Worm (Caenorhabditis elegans): Measurements from ENCODE around the gene vha-14.

vha-14 gene

ce11 chrIII:9546016-9546659, 38.2 kb downstream of the vha-14 start, which contains the start of gene unc-16 (continued):
- peak; percentile 80 for TF ChIP-seq dve-1 (tag; optimal IDR thresholded peaks at IDR 0.05; ENCODE audit: insufficient read depth)
- TF ChIP-seq daf-16 (GFP tag; optimal IDR thresholded peaks at IDR 0.05) = peak in 1 of 2 experiments; percentile 28
- TF ChIP-seq daf-16 (tag; optimal IDR thresholded peaks at IDR 0.05) = peak; percentile 79
- peak; percentile 38 for TF ChIP-seq ztf-7 (tag; optimal IDR thresholded peaks at IDR 0.05)
- TF ChIP-seq ZK546.5 (tag; optimal IDR thresholded peaks at IDR 0.05) = peak in 1 of 2 experiments; percentile 9
- TF ChIP-seq lin-1 (GFP tag; IDR thresholded peaks at IDR 0.05) = no peak

- no peak for TF ChIP-seq T20F7.1 (GFP tag; optimal IDR thresholded peaks at IDR 0.05)
- TF ChIP-seq nhr-6 (tag; optimal IDR thresholded peaks at IDR 0.05) = no peak
- TF ChIP-seq dmd-6 (GFP tag; IDR thresholded peaks at IDR 0.05) = no peak
- TF ChIP-seq tra-1 (GFP tag; IDR thresholded peaks at IDR 0.05) = no peak
- TF ChIP-seq Y75B8A.6 (GFP tag; IDR thresholded peaks at IDR 0.05) = no peak
Observed at ce11 chrIII:9556300-9556699, 48.4 kb downstream of the vha-14 start, which contains the start of gene ZK1098.11. ZK1098.11 (plus strand) TSS chrIII:9556600.

ce11 chrIII:9558463-9558862, 50.6 kb downstream of the vha-14 start, which contains the start of gene C48B4.6:
C48B4.6 (minus strand) TSS chrIII:9558563.
- TF ChIP-seq lir-3 (tag; optimal IDR thresholded peaks at IDR 0.05) (no peak), madf-5 (GFP tag; IDR thresholded peaks at IDR 0.05) (no peak), dve-1 (tag; optimal IDR thresholded peaks at IDR 0.05; ENCODE audit: insufficient read depth) (no peak), pqm-1 (tag; optimal IDR thresholded peaks at IDR 0.05) (no peak), ces-1 (GFP tag; optimal IDR thresholded peaks at IDR 0.05) (no peak), hlh-30 (tag; optimal IDR thresholded peaks at IDR 0.05; ENCODE audit: insufficient read depth) (no peak), snpc-1.2 (GFP tag; IDR thresholded peaks at IDR 0.05) (no peak), spr-1 (tag; optimal IDR thresholded peaks at IDR 0.05) (no peak), zag-1 (tag; optimal IDR thresholded peaks at IDR 0.05) (no peak), cey-2 (tag; optimal IDR thresholded peaks at IDR 0.05; ENCODE audit: borderline replicate concordance, insufficient read depth) (no peak), nhr-11 (tag; optimal IDR thresholded peaks at IDR 0.05) (no peak), unc-39 (tag; optimal IDR thresholded peaks at IDR 0.05) (no peak), zip-11 (GFP tag; IDR thresholded peaks at IDR 0.05) (no peak), attf-4 (tag; optimal IDR thresholded peaks at IDR 0.05) (no peak), nhr-111 (GFP tag; optimal IDR thresholded peaks at IDR 0.05) (no peak)
